Worm (Caenorhabditis elegans): ENCODE results near the gene M04B2.7.
A peak's percentile ranks its signal among the peaks of the same experiment; 100 is the strongest.

The M04B2.7 gene

ce11 chrIV:11593415-11594190, 45.0 kb upstream of the M04B2.7 start, which contains the start of gene F40F11.3 (continued):
- peak; percentile 49 to 64 for TF ChIP-seq daf-16 (GFP tag; optimal IDR thresholded peaks at IDR 0.05)
- TF ChIP-seq daf-16 (tag; optimal IDR thresholded peaks at IDR 0.05) = peak; percentile 78
- TF ChIP-seq egl-27 (tag; optimal IDR thresholded peaks at IDR 0.05) = no peak
- TF ChIP-seq ceh-20 (GFP tag; IDR thresholded peaks at IDR 0.05) = peak; percentile 38; the same call in 1 of the 2 replicates
- TF ChIP-seq saeg-2 (GFP tag; IDR thresholded peaks at IDR 0.05) = no peak
- peak; percentile 67 for TF ChIP-seq lin-38 (GFP tag; IDR thresholded peaks at IDR 0.05)
- TF ChIP-seq lin-39 (tag; optimal IDR thresholded peaks at IDR 0.05) = no peak
- peak; percentile 72 for TF ChIP-seq tra-1 (GFP tag; IDR thresholded peaks at IDR 0.05)
- TF ChIP-seq lim-7 (GFP tag; IDR thresholded peaks at IDR 0.05) = peak; percentile 71; the same call in 1 of the 2 replicates
- no peak for TF ChIP-seq ceh-82 (tag; optimal IDR thresholded peaks at IDR 0.05)
- peak; percentile 47; the same call in 1 of the 2 replicates for TF ChIP-seq egl-43 (GFP tag; IDR thresholded peaks at IDR 0.05)
- peak; percentile 85 for TF ChIP-seq nhr-28 (tag; optimal IDR thresholded peaks at IDR 0.05)
- TF ChIP-seq ctbp-1 (GFP tag; IDR thresholded peaks at IDR 0.05) = peak; percentile 74
- TF ChIP-seq pqm-1 (tag; optimal IDR thresholded peaks at IDR 0.05) = peak; percentile 8
- TF ChIP-seq lin-15B (tag; optimal IDR thresholded peaks at IDR 0.05) = no peak
- TF ChIP-seq mxl-2 (GFP tag; conservative IDR thresholded peaks at IDR 0.05) = no peak
- TF ChIP-seq zip-2 (tag; optimal IDR thresholded peaks at IDR 0.05) = no peak
- TF ChIP-seq zfp-3 (GFP tag; conservative IDR thresholded peaks at IDR 0.05) = peak; percentile 58; the same call in 1 of the 2 replicates
- peak; percentile 59 for TF ChIP-seq gei-8 (GFP tag; optimal IDR thresholded peaks at IDR 0.05)

DNA sequence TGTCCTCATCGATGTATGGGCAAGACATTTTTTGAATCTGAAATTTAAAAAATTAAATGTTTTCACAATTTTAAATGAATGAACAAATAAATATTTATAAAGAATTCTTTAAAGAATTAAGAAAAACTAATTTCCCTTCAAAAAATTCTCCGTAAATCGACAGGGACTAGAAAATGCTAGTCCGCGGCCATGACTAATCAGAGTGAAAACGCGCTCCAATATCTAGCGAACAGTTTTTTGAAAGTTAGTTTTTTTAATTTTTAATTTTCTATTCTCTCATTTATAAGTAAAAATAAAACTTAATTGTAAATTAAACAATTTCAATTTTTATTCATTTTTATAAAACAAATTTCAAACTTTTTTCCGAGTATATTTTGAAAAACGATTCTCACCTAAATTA, 44.2 kb upstream of the M04B2.7 start:
- 0 out of 2 replicates have a peak, but pooled peaks have one; percentile 14 for TF ChIP-seq ceh-20 (GFP tag; IDR thresholded peaks at IDR 0.05)
- no peak for TF ChIP-seq lin-39 (tag; optimal IDR thresholded peaks at IDR 0.05)
- no peak for TF ChIP-seq zip-2 (tag; optimal IDR thresholded peaks at IDR 0.05)
- TF ChIP-seq mdl-1 (tag; optimal IDR thresholded peaks at IDR 0.05) = no peak
- TF ChIP-seq mes-2 (tag; optimal IDR thresholded peaks at IDR 0.05; ENCODE audit: poor library complexity, severe bottlenecking) = peak; percentile 95
- TF ChIP-seq madf-9 (GFP tag; conservative IDR thresholded peaks at IDR 0.05) = 0 out of 2 replicates have a peak, but pooled peaks have one; percentile 18
- no peak for TF ChIP-seq snpc-4 (tag; optimal IDR thresholded peaks at IDR 0.05)
- peak; percentile 49 for TF ChIP-seq lin-38 (GFP tag; IDR thresholded peaks at IDR 0.05)
- peak; percentile 52 for TF ChIP-seq unc-130 (GFP tag; optimal IDR thresholded peaks at IDR 0.05)
- TF ChIP-seq spr-3 (GFP tag; optimal IDR thresholded peaks at IDR 0.05) = no peak
- no peak for TF ChIP-seq lin-13 (GFP tag; optimal IDR thresholded peaks at IDR 0.05)
- TF ChIP-seq lsy-2 (tag; optimal IDR thresholded peaks at IDR 0.05) = peak in 1 of 2 experiments; percentile 69
- TF ChIP-seq dve-1 (tag; optimal IDR thresholded peaks at IDR 0.05; ENCODE audit: insufficient read depth) = peak; percentile 38
- TF ChIP-seq dpl-1 (GFP tag; optimal IDR thresholded peaks at IDR 0.05) = peak; percentile 29
- TF ChIP-seq hif-1 (tag; optimal IDR thresholded peaks at IDR 0.05) = peak in 1 of 2 experiments; percentile 64
- peak; percentile 44 for TF ChIP-seq nhr-6 (tag; optimal IDR thresholded peaks at IDR 0.05)
- no peak for TF ChIP-seq Y48G9A.11 (GFP tag; IDR thresholded peaks at IDR 0.05)
- no peak for TF ChIP-seq dmd-8 (GFP tag; IDR thresholded peaks at IDR 0.05)
- TF ChIP-seq ceh-28 (tag; optimal IDR thresholded peaks at IDR 0.05) = no peak
- no peak for TF ChIP-seq daf-16 (GFP tag; optimal IDR thresholded peaks at IDR 0.05)
- TF ChIP-seq daf-16 (tag; optimal IDR thresholded peaks at IDR 0.05) = peak; percentile 19
- TF ChIP-seq arid-1 (GFP tag; conservative IDR thresholded peaks at IDR 0.05) = no peak
- TF ChIP-seq cey-2 (tag; optimal IDR thresholded peaks at IDR 0.05; ENCODE audit: borderline replicate concordance, insufficient read depth) = no peak
- no peak for TF ChIP-seq hlh-11 (tag; optimal IDR thresholded peaks at IDR 0.05)
- peak; percentile 31 for TF ChIP-seq duxl-1 (tag; optimal IDR thresholded peaks at IDR 0.05; ENCODE audit: poor library complexity)
- no peak for TF ChIP-seq R02D3.7 (tag; optimal IDR thresholded peaks at IDR 0.05)
- TF ChIP-seq F26F4.8 (GFP tag; conservative IDR thresholded peaks at IDR 0.05) = no peak
- no peak for TF ChIP-seq F10B5.3 (tag; optimal IDR thresholded peaks at IDR 0.05)
- no peak for TF ChIP-seq ceh-44 (GFP tag; IDR thresholded peaks at IDR 0.05)
- no peak for TF ChIP-seq ces-1 (GFP tag; optimal IDR thresholded peaks at IDR 0.05)
- TF ChIP-seq fos-1 (tag; optimal IDR thresholded peaks at IDR 0.05) = no peak
- TF ChIP-seq lin-1 (GFP tag; IDR thresholded peaks at IDR 0.05) = 0 out of 2 replicates have a peak, but pooled peaks have one; percentile 25
- TF ChIP-seq snpc-1.2 (GFP tag; IDR thresholded peaks at IDR 0.05) = 0 out of 2 replicates have a peak, but pooled peaks have one; percentile 41
- TF ChIP-seq dmd-6 (GFP tag; IDR thresholded peaks at IDR 0.05) = no peak
